Fruit fly (Drosophila melanogaster) Kc167 (cell line): Measurements from ENCODE around the gene opa.

Source experiments
- Myc ChIP-seq: fragments of >200 bp; optimal IDR thresholded peaks from 2 replicates; lab custom pipeline; 2017; ENCODE audit warnings: missing external identifiers
- Sin3A ChIP-seq: fragments of >200 bp; optimal IDR thresholded peaks from 2 replicates; lab custom pipeline; 2018; ENCODE audit warnings: missing external identifiers
- h ChIP-seq: fragments of >200 bp; optimal IDR thresholded peaks from 3 replicates; lab custom pipeline; 2018; ENCODE audit warnings: missing external identifiers
- insv ChIP-seq: fragments of >200 bp; optimal IDR thresholded peaks from 3 replicates; lab custom pipeline; 2018; ENCODE audit warnings: missing external identifiers
- psq ChIP-seq: fragments of >200 bp; optimal IDR thresholded peaks from 2 replicates; lab custom pipeline; 2017; ENCODE audit warnings: missing external identifiers
- ttk ChIP-seq: sonication (Bioruptor generic); optimal IDR thresholded peaks from 2 replicates; lab custom pipeline; 2017; ENCODE audit warnings: missing external identifiers

Gene opa

DNA sequence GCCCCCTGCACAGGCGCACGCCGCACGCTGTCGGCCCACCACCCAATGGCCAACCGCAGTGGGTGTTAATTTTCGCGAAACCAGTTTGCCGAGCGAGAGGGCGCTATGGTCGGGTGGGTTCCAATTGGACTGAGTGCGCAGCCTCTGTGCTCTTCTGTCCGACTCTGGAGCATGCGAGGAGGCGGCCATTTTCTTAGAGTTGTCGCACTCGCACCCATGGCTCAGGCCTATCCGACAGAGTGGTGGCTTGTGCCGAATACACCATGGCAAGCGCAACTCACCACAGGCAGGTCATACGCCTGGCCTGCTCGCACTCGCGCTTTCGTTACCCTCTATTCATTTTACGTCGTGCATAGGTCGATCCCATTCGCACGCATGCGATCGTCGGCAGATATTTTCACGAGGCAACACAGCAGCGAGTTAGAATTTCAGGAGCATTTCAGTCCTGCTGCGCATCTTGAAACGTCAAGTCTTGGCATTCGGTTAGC lies at the start of gene opa:
Gene opa (plus strand): TSS at position 441 of the 488 bp plus-strand sequence.
- TF ChIP-seq insv (lab: Kevin White, UChicago) (no peak), Sin3A (lab: Kevin White, UChicago) (no peak), psq (lab: Kevin White, UChicago) (no peak), h (lab: Kevin White, UChicago) (no peak), ttk (lab: Kevin White, UChicago) (no peak), Myc (lab: Kevin White, UChicago) (no peak)

DNA sequence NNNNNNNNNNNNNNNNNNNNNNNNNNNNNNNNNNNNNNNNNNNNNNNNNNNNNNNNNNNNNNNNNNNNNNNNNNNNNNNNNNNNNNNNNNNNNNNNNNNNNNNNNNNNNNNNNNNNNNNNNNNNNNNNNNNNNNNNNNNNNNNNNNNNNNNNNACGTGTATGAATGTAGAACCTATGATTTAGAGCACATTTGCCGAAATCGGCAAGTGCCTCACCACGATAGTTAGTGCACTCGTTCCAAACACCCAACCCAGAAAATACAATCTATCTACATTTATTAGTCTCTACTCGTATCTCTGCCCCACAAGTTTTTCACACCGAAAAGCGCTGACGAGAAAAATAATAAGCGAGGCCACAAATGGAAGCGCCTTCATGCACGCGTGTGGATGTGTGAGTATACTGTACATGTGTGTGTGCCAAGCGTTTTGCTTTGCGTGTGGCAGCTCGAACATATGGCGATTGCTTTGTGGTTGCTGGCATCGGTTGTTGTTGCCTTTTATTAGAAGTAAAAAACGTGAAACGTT lies 48.4 kb upstream of the opa start:
- TF ChIP-seq psq (lab: Kevin White, UChicago) (peak; percentile 11), insv (lab: Kevin White, UChicago) (no peak)

DNA sequence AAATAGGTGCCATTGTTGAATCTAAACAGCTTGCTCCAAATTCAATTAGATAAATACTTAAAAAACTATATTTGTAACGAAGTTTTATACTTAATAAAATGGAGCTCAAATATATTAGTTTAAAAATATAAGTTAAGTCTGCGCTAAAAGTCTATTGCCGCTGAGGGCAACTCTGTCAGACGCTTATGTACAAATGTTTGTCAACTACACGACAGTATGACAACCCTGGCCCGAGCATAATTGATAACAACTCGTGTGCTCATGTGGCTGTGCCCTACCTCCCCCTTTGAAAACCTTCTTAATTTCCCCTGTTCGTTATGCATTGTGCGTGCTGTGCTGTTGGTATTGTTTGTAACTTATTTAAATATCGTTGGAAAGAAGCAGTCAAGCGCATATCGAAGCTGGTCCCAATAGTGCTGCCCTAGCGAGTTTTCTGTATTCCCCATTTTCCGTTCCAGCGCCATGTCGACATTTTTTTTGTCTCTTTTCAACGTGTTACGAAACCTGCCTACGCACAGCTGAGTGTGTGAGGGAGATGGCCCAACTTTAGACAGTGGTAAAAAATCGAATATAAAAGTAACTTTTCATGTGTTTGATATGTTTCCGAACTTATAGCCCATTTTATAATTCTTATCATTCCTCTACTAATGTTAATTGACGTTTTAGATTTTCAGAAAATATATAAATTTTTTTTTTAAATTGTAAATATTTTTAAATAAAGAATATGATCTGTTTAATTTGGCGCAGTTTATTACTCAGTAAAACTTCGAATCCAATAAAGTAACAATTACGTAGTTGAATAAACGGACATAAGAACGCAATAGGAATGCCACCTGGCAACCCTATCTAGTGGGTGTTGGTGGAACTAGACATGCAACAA lies 47.5 kb upstream of the opa start:
- no peak for TF ChIP-seq psq (lab: Kevin White, UChicago)

DNA sequence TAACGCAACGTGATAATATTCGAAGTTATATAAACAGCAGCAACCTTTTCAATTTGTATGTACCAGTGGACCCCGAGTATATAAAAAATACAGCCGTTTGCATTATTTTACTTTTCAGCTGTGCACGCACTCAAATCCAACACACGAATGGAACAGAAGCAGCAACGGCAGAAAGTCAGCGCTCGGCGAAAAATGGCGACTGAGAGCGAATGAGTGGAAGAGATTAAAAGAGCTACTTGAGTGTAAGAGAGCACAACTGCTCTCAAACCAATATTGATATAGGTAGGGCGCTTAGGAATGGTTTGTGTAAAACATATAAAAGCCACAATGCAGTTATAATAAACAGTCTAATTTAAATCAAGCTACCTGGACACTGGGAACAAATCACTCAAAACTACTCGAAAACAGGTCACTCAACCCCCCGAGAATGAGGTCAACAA lies 46.3 kb upstream of the opa start:
- TF ChIP-seq Myc (lab: Kevin White, UChicago) (no peak), ttk (lab: Kevin White, UChicago) (no peak), h (lab: Kevin White, UChicago) (no peak), psq (lab: Kevin White, UChicago) (no peak), insv (lab: Kevin White, UChicago) (no peak), Sin3A (lab: Kevin White, UChicago) (no peak)

DNA sequence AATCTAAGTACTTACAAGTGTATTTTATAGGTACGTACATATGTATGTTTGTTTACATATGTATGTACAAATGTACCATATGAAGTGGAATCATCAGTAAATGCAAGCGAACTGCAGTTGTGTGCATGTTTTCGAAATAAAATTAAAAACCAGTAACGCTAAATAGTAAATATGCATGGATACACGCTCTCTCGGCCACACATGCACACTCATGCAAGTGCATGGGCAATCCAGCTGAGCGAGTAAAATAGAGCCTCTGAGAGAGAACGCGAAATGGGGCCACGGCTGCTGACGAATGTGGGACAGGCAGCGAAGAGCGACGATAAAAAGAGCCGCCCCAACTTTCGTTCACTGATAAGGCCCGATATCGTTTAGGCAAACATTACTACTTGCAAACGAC lies 45.0 kb upstream of the opa start:
- TF ChIP-seq h (lab: Kevin White, UChicago), result no peak
- no peak for TF ChIP-seq insv (lab: Kevin White, UChicago)
- no peak for TF ChIP-seq ttk (lab: Kevin White, UChicago)
- no peak for TF ChIP-seq Myc (lab: Kevin White, UChicago)
- no peak for TF ChIP-seq Sin3A (lab: Kevin White, UChicago)
- TF ChIP-seq psq (lab: Kevin White, UChicago), result no peak

DNA sequence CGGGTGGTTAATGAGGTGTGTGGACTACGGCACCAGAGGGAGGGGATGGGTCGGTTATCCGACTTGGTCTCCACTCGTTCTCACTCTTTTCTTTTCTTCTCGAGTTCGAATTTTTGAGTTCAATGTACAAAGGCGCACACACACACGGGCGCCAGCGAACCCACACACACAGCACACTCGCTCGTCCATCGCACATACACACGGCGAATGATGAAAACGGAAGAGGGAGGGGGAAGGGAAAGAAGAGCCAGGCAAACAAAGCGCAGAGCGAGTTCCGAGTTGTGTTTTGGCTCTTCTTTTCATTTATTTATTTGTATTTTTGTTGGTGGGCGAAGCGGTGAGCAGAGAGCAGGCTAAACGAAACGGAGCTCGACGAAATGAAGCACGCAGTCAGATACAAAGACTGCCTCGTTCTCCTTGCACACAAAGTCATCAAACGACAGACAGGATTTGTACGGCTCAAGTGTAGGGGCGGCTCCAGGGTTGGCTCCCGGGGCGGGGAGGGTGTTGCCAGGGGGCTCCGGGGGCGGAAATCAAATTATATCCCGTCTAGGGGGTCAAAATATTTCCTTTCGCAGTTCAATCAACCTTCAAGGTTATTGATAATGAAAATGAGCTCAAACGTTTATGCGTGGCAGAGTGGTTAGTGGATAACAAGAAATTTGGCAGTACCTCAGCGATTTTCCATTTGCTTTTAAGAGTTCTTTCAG lies 42.5 kb upstream of the opa start:
- TF ChIP-seq Myc (lab: Kevin White, UChicago) (no peak), h (lab: Kevin White, UChicago) (no peak), psq (lab: Kevin White, UChicago) (no peak), insv (lab: Kevin White, UChicago) (no peak), ttk (lab: Kevin White, UChicago) (no peak), Sin3A (lab: Kevin White, UChicago) (no peak)

DNA sequence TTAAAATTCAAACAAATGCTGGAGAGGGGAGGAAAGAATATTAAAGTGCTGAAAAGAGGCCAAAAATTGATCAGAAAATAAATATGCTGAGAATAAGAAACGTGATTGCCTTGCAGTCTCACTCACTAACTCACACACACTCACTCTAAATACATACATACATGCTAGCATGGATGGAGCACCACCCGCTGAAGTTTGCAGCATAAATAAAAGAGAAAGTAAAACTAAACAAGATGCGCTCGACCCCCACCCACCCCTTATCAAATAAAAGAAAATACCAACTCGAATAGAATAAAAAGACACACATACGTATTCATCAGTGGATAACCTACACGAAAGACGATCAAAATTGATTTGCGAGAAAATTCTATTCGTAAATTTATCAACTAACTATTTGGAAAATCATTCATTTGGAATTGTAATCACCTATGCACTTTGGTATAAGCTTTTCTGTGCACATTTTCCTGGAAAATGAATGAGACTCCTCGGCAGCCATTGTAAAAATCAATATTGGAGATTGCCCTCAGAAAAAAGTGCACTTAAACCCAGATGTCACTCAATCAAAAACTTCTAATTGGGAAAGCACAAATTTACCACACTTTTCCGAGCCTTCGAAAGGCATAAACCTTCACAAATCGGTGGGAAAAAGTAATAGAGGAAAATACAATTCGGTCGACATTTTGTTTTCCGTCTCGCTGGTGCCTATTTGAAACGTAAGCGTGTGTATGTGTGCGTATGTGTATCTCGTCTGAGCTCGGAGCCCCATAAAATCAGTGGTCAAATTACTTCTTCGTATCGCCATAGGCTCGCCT lies 41.3 kb upstream of the opa start, which contains the start of gene Gmppb:
Gene Gmppb (plus strand): TSS at position 321 of the 812 bp plus-strand sequence.
- no peak for TF ChIP-seq Myc (lab: Kevin White, UChicago)
- no peak for TF ChIP-seq psq (lab: Kevin White, UChicago)
- no peak for TF ChIP-seq ttk (lab: Kevin White, UChicago)
- no peak for TF ChIP-seq Sin3A (lab: Kevin White, UChicago)
- TF ChIP-seq h (lab: Kevin White, UChicago), result no peak
- TF ChIP-seq insv (lab: Kevin White, UChicago), result no peak

DNA sequence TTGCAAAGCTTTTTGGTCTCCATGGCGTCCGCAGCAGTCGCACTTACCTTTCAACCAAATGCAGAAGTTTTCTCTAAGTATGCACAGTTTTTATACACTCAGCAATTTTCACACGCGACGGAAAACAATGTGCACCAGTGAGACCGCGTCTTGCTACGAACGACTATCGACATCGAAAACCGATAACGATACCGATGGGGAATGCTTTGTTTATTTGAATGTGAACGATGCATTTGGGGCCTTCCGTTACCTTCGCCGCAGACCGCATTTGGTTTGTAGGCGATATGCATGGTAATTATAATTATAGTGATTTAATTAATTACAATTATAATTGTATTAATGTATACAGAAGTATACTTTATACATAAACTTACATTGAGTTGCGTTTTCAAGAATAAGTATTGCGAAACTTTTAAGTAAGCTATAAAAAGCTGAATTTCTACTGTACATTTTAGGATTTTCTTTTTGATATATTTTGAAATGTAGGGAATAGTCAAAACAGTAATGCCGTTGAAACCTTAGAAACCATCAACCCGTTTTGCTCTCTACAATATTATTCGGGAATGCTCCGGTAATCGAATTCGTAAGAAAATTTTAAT lies 40.6 kb upstream of the opa start, which contains the start of the genes Hus1-like and ctrip:
Gene Hus1-like (minus strand): TSS at position 161 of the 599 bp plus-strand sequence.
Gene ctrip (minus strand): TSS at position 161 of the 599 bp plus-strand sequence.
- TF ChIP-seq insv (lab: Kevin White, UChicago), result no peak
- no peak for TF ChIP-seq ttk (lab: Kevin White, UChicago)
- TF ChIP-seq Myc (lab: Kevin White, UChicago), result no peak
- TF ChIP-seq psq (lab: Kevin White, UChicago), result no peak
- TF ChIP-seq h (lab: Kevin White, UChicago), result no peak
- no peak for TF ChIP-seq Sin3A (lab: Kevin White, UChicago)

DNA sequence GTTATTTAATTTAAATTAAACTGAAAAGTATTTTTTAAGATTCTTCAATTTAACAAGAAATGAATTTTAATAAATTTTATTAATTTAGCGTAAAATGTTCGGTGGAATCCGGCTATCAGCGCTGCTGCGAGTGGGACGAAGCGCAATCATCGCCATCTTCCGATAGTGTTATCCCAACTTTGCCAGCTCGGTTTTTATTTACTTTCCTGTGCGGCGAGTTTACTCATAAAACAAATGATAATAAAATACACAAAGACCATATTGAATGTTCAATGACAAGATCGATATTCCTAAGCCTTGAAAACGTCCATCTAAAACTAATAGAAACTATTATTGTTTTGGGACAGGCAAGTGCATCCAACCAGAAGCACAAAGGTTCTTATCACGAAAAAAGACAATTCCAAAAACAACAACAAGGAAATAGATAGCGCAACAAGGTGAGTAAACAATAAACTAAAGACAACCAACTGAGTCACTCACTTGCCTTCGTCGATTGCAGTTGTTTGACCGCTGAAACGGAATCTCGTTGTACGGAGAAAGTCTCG lies 39.4 kb upstream of the opa start:
- TF ChIP-seq psq (lab: Kevin White, UChicago), result no peak
- no peak for TF ChIP-seq h (lab: Kevin White, UChicago)
- TF ChIP-seq insv (lab: Kevin White, UChicago), result no peak
- no peak for TF ChIP-seq Sin3A (lab: Kevin White, UChicago)
- TF ChIP-seq Myc (lab: Kevin White, UChicago), result no peak
- no peak for TF ChIP-seq ttk (lab: Kevin White, UChicago)

DNA sequence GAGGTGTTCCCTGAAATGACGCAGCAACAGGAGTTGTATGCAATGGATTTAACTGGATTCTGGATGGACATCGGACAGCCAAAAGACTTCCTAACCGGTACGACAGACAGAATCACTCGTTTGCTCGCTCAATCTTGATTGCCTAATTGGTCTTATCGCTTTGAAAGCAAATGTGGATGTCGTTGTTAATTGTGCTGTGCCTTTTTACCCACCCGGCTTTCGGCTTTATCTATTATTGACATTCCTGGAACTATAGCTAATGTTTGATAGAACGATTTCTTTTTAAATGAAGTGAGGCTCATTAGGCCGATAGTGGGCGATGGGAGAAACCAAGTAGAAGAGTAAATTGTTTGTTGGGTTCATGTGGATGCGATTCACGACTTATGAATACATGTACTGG lies 37.9 kb upstream of the opa start:
- TF ChIP-seq h (lab: Kevin White, UChicago), result no peak
- no peak for TF ChIP-seq insv (lab: Kevin White, UChicago)
- TF ChIP-seq Sin3A (lab: Kevin White, UChicago), result no peak
- no peak for TF ChIP-seq psq (lab: Kevin White, UChicago)
- no peak for TF ChIP-seq ttk (lab: Kevin White, UChicago)
- TF ChIP-seq Myc (lab: Kevin White, UChicago), result no peak
